Fruit fly (Drosophila melanogaster) whole organism: Measurements from ENCODE around the gene CG11700.

ENCODE experiments used
- CG8478 ChIP-seq: fragments of >200 bp; optimal IDR thresholded peaks from 2 replicates; lab custom pipeline; 2018; ENCODE audit warnings: inconsistent platforms
- Dll ChIP-seq: fragments of >200 bp; optimal IDR thresholded peaks from 2 replicates; lab custom pipeline; 2017
- pan ChIP-seq: fragments of >200 bp; optimal IDR thresholded peaks from 2 replicates; lab custom pipeline; 2017
- usp ChIP-seq: fragments of >200 bp; optimal IDR thresholded peaks from 2 replicates; lab custom pipeline; 2017; ENCODE audit warnings: missing biosample characterization, missing genetic modification characterization, mixed read lengths

DNA sequence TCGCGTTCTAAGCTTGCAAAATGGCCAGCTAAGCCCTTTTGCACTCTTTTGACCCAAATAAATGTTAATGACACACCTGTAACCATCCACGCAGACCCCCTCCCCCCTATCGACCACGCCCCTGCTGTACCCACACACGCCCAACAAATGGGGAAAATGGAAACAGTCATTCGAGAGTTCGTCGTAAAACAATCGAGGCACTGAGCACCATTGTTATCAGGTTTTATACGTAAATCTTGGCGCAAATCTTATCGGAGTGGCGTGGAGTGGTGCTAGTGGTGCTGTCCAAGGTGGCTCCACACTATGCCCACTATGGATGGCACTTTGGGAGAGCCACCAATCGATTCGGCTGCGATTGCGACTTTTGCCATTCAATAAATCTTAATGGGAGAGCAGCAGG, 18.9 kb downstream of the CG11700 start:
- TF ChIP-seq usp (no peak), Dll (lab: Kevin White, UChicago) (no peak), CG8478 (lab: Kevin White, UChicago) (no peak), pan (lab: Kevin White, UChicago) (no peak)
